Fruit fly (Drosophila melanogaster) whole organism, embryonic: ENCODE results near the gene CG5498.

Experiments
- BEAF-32 ChIP-seq: fragments of 200-800 bp; sonication (Bioruptor generic); optimal IDR thresholded peaks from 3 replicates; lab custom pipeline; 2017; ENCODE audit warnings: missing biosample characterization, missing genetic modification characterization, mild to moderate bottlenecking, moderate library complexity, missing genetic modification reagents
- BtbVII ChIP-seq: fragments of 200-800 bp; sonication (Bioruptor generic); optimal IDR thresholded peaks from 3 replicates; lab custom pipeline; 2017; ENCODE audit warnings: missing biosample characterization, mild to moderate bottlenecking, missing genetic modification characterization
- CG10274 ChIP-seq: fragments of 200-800 bp; sonication (Bioruptor generic); optimal IDR thresholded peaks from 3 replicates; lab custom pipeline; 2017; ENCODE audit warnings: missing biosample characterization, mild to moderate bottlenecking, missing genetic modification characterization
- CG14014 ChIP-seq: fragments of 200-800 bp; sonication (Bioruptor generic); IDR thresholded peaks from 2 replicates; pipeline ENCODE4 v1.3.6; 2022; ENCODE audit warnings: missing biosample characterization, missing genetic modification characterization
- CG14667 ChIP-seq: fragments of 200-800 bp; sonication (Bioruptor generic); IDR thresholded peaks from 2 replicates; pipeline ENCODE4 v1.3.6; 2022; ENCODE audit warnings: missing biosample characterization, missing genetic modification characterization
- CG1529 ChIP-seq: fragments of 200-800 bp; sonication (Bioruptor generic); optimal IDR thresholded peaks from 3 replicates; lab custom pipeline; 2018; ENCODE audit warnings: missing biosample characterization, missing genetic modification characterization
- CG1647 ChIP-seq: fragments of 200-800 bp; sonication (Bioruptor generic); optimal IDR thresholded peaks from 3 replicates; lab custom pipeline; 2016; ENCODE audit warnings: missing biosample characterization, missing genetic modification characterization
- CG16815 ChIP-seq: fragments of 200-800 bp; sonication (Bioruptor generic); optimal IDR thresholded peaks from 3 replicates; lab custom pipeline; 2017; ENCODE audit warnings: missing biosample characterization, mild to moderate bottlenecking, missing genetic modification characterization
- CG16863 ChIP-seq: fragments of 200-800 bp; sonication (Bioruptor generic); optimal IDR thresholded peaks from 3 replicates; lab custom pipeline; 2016; ENCODE audit warnings: missing biosample characterization, missing genetic modification characterization
- CG2712 ChIP-seq: fragments of 200-800 bp; optimal IDR thresholded peaks from 3 replicates; lab custom pipeline; 2019; ENCODE audit warnings: missing biosample characterization, mild to moderate bottlenecking, missing genetic modification characterization, moderate library complexity
- CG2889 ChIP-seq: fragments of 200-800 bp; sonication (Bioruptor generic); IDR thresholded peaks from 3 replicates; pipeline ENCODE4 v1.3.6; 2022; ENCODE audit warnings: missing biosample characterization, missing genetic modification characterization
- CG3065 ChIP-seq: fragments of 200-800 bp; sonication (Bioruptor generic); optimal IDR thresholded peaks from 2 replicates; lab custom pipeline; 2016; ENCODE audit warnings: missing biosample characterization, missing genetic modification characterization
- CG31224 ChIP-seq: fragments of 200-800 bp; sonication (Bioruptor generic); IDR thresholded peaks from 2 replicates; pipeline ENCODE4 v1.3.6; 2022; ENCODE audit warnings: missing biosample characterization, missing genetic modification characterization
- CG34376 ChIP-seq: fragments of 200-800 bp; sonication (Bioruptor generic); optimal IDR thresholded peaks from 2 replicates; lab custom pipeline; 2018; ENCODE audit warnings: missing biosample characterization, mild to moderate bottlenecking, missing genetic modification characterization
- CG7745 ChIP-seq: fragments of 200-800 bp; sonication (Bioruptor generic); optimal IDR thresholded peaks from 2 replicates; lab custom pipeline; 2018; ENCODE audit warnings: missing biosample characterization, mild to moderate bottlenecking, missing genetic modification characterization, moderate library complexity
- CG7839 ChIP-seq: fragments of 200-800 bp; sonication (Bioruptor generic); optimal IDR thresholded peaks from 3 replicates; lab custom pipeline; 2018; ENCODE audit warnings: missing biosample characterization, mild to moderate bottlenecking, missing genetic modification characterization, moderate library complexity
- CG8478 ChIP-seq: fragments of >200 bp; optimal IDR thresholded peaks from 2 replicates; lab custom pipeline; 2018
- CG9876 ChIP-seq: fragments of 200-800 bp; sonication (Bioruptor generic); optimal IDR thresholded peaks from 2 replicates; lab custom pipeline; 2016; ENCODE audit warnings: missing biosample characterization, missing genetic modification characterization
- Dfd ChIP-seq, 2 experiments: fragments of >200 bp; optimal IDR thresholded peaks; 2 replicates each; lab custom pipeline; 2017; ENCODE audit warnings: missing biosample characterization in 2 of 2, missing genetic modification characterization in 2 of 2
- Eip74EF ChIP-seq, 2 experiments: fragments of 200-800 bp in 1 of 2; fragments of >200 bp in 1 of 2; sonication (Bioruptor generic) in 1 of 2; optimal IDR thresholded peaks; 2 replicates each; lab custom pipeline; 2017 to 2019; ENCODE audit warnings: missing biosample characterization in 2 of 2, missing genetic modification characterization in 2 of 2, mild to moderate bottlenecking in 1 of 2, moderate library complexity in 1 of 2
- Hand ChIP-seq: fragments of 200-800 bp; sonication (Bioruptor generic); optimal IDR thresholded peaks from 2 replicates; lab custom pipeline; 2017; ENCODE audit warnings: mild to moderate bottlenecking, missing biosample characterization, missing genetic modification reagents, missing genetic modification characterization
- Hr51 ChIP-seq, 2 experiments: fragments of 200-800 bp; sonication (Bioruptor generic); optimal IDR thresholded peaks; 2 replicates in 1 of 2; 3 replicates in 1 of 2; lab custom pipeline; 2016 to 2018; ENCODE audit warnings: missing biosample characterization in 2 of 2, missing genetic modification characterization in 2 of 2, mild to moderate bottlenecking in 1 of 2, moderate library complexity in 1 of 2
- Hr78 ChIP-seq, 2 experiments: fragments of 200-800 bp in 1 of 2; fragments of >200 bp in 1 of 2; sonication (Bioruptor generic) in 1 of 2; optimal IDR thresholded peaks; 2 replicates each; lab custom pipeline; 2017 to 2019; ENCODE audit warnings: missing biosample characterization in 2 of 2, missing genetic modification characterization in 2 of 2, mild to moderate bottlenecking in 1 of 2, moderate library complexity in 1 of 2
- Jarid2 ChIP-seq: fragments of 200-800 bp; sonication (Bioruptor generic); optimal IDR thresholded peaks from 3 replicates; lab custom pipeline; 2017; ENCODE audit warnings: mild to moderate bottlenecking, missing biosample characterization, missing genetic modification reagents, missing genetic modification characterization
- Kr ChIP-seq: fragments of 200-800 bp; sonication (Bioruptor generic); optimal IDR thresholded peaks from 2 replicates; lab custom pipeline; 2017; ENCODE audit warnings: missing biosample characterization, mild to moderate bottlenecking, missing genetic modification characterization
- Pdp1 ChIP-seq, 2 experiments: fragments of 200-800 bp; sonication (Bioruptor generic); optimal IDR thresholded peaks; 3 replicates each; lab custom pipeline; 2016; ENCODE audit warnings: missing biosample characterization in 2 of 2, missing genetic modification characterization in 2 of 2, mild to moderate bottlenecking in 1 of 2, moderate library complexity in 1 of 2
- Xrp1 ChIP-seq: fragments of 200-800 bp; sonication (Bioruptor generic); IDR thresholded peaks from 2 replicates; pipeline ENCODE4 v1.3.6; 2022; ENCODE audit warnings: missing biosample characterization, missing genetic modification characterization
- chif ChIP-seq, 2 experiments: fragments of 200-800 bp; sonication (Bioruptor generic); optimal IDR thresholded peaks; 3 replicates each; lab custom pipeline; 2016; ENCODE audit warnings: missing biosample characterization in 2 of 2, missing genetic modification characterization in 2 of 2
- dati ChIP-seq: fragments of 200-800 bp; sonication (Bioruptor generic); IDR thresholded peaks from 2 replicates; pipeline ENCODE4 v1.3.6; 2022; ENCODE audit warnings: missing biosample characterization, missing genetic modification characterization
- eyg ChIP-seq: fragments of 200-800 bp; sonication (Bioruptor generic); optimal IDR thresholded peaks from 3 replicates; lab custom pipeline; 2016; ENCODE audit warnings: missing biosample characterization, missing genetic modification characterization
- fd96Cb ChIP-seq: fragments of 200-800 bp; sonication (Bioruptor generic); optimal IDR thresholded peaks from 2 replicates; lab custom pipeline; 2018; ENCODE audit warnings: missing biosample characterization, mild to moderate bottlenecking, missing genetic modification characterization, moderate library complexity
- fu2 ChIP-seq: fragments of 200-800 bp; sonication (Bioruptor generic); optimal IDR thresholded peaks from 2 replicates; lab custom pipeline; 2016; ENCODE audit warnings: missing biosample characterization, missing genetic modification characterization
- gcm ChIP-seq: fragments of 200-800 bp; sonication (Bioruptor generic); optimal IDR thresholded peaks from 2 replicates; lab custom pipeline; 2019; ENCODE audit warnings: missing biosample characterization, mild to moderate bottlenecking, missing genetic modification characterization, moderate library complexity
- gfzf ChIP-seq: fragments of 200-800 bp; sonication (Bioruptor generic); optimal IDR thresholded peaks from 2 replicates; lab custom pipeline; 2016; ENCODE audit warnings: missing biosample characterization, mild to moderate bottlenecking, missing genetic modification characterization, moderate library complexity
- gsb-n ChIP-seq: fragments of 200-800 bp; sonication (Bioruptor generic); optimal IDR thresholded peaks from 3 replicates; lab custom pipeline; 2018; ENCODE audit warnings: missing biosample characterization, mild to moderate bottlenecking, missing genetic modification characterization
- her ChIP-seq: fragments of 200-800 bp; sonication (Bioruptor generic); optimal IDR thresholded peaks from 2 replicates; lab custom pipeline; 2016; ENCODE audit warnings: missing biosample characterization, missing genetic modification characterization
- hkb ChIP-seq, 2 experiments: fragments of 200-800 bp in 1 of 2; fragments of >200 bp in 1 of 2; sonication (Bioruptor generic) in 1 of 2; IDR thresholded peaks in 1 of 2; optimal IDR thresholded peaks in 1 of 2; 2 replicates each; pipeline versions ENCODE4 v1.3.6 to Lab custom; 2017 to 2022; ENCODE audit warnings: missing biosample characterization in 1 of 2, missing genetic modification characterization in 1 of 2
- hth ChIP-seq: fragments of >200 bp; optimal IDR thresholded peaks from 2 replicates; lab custom pipeline; 2017; ENCODE audit warnings: inconsistent platforms
- inv ChIP-seq: fragments of 200-800 bp; sonication (Bioruptor generic); IDR thresholded peaks from 2 replicates; pipeline ENCODE4 v1.3.6; 2022; ENCODE audit warnings: missing biosample characterization, missing genetic modification characterization; ENCODE audit not compliant: partially characterized antibody
- lilli ChIP-seq: fragments of 200-800 bp; sonication (Bioruptor generic); optimal IDR thresholded peaks from 3 replicates; lab custom pipeline; 2016; ENCODE audit warnings: missing biosample characterization, missing genetic modification characterization
- p53 ChIP-seq: fragments of 200-800 bp; sonication (Bioruptor generic); optimal IDR thresholded peaks from 2 replicates; lab custom pipeline; 2016; ENCODE audit warnings: missing biosample characterization, missing genetic modification characterization
- pum ChIP-seq: fragments of 200-800 bp; sonication (Bioruptor generic); optimal IDR thresholded peaks from 2 replicates; lab custom pipeline; 2016; ENCODE audit warnings: missing biosample characterization, missing genetic modification characterization
- repo ChIP-seq: fragments of 200-800 bp; sonication (Bioruptor generic); optimal IDR thresholded peaks from 2 replicates; lab custom pipeline; 2016; ENCODE audit warnings: missing biosample characterization, missing genetic modification characterization
- slbo ChIP-seq: fragments of 200-800 bp; sonication (Bioruptor generic); IDR thresholded peaks from 2 replicates; pipeline ENCODE4 v1.3.6; 2022; ENCODE audit warnings: missing biosample characterization, missing genetic modification characterization
- sug ChIP-seq: fragments of 200-800 bp; optimal IDR thresholded peaks from 2 replicates; lab custom pipeline; 2019; ENCODE audit warnings: missing biosample characterization, mild to moderate bottlenecking, missing genetic modification characterization, moderate library complexity
- trh ChIP-seq: fragments of 200-800 bp; sonication (Bioruptor generic); optimal IDR thresholded peaks from 2 replicates; lab custom pipeline; 2016; ENCODE audit warnings: missing biosample characterization, missing genetic modification characterization
- tx ChIP-seq: fragments of 200-800 bp; sonication (Bioruptor generic); optimal IDR thresholded peaks from 2 replicates; lab custom pipeline; 2016; ENCODE audit warnings: missing biosample characterization, missing genetic modification characterization
- z ChIP-seq: fragments of 200-800 bp; sonication (Bioruptor generic); IDR thresholded peaks from 3 replicates; pipeline ENCODE4 v1.3.6; 2022; ENCODE audit warnings: missing biosample characterization, missing genetic modification characterization

Gene CG5498

DNA sequence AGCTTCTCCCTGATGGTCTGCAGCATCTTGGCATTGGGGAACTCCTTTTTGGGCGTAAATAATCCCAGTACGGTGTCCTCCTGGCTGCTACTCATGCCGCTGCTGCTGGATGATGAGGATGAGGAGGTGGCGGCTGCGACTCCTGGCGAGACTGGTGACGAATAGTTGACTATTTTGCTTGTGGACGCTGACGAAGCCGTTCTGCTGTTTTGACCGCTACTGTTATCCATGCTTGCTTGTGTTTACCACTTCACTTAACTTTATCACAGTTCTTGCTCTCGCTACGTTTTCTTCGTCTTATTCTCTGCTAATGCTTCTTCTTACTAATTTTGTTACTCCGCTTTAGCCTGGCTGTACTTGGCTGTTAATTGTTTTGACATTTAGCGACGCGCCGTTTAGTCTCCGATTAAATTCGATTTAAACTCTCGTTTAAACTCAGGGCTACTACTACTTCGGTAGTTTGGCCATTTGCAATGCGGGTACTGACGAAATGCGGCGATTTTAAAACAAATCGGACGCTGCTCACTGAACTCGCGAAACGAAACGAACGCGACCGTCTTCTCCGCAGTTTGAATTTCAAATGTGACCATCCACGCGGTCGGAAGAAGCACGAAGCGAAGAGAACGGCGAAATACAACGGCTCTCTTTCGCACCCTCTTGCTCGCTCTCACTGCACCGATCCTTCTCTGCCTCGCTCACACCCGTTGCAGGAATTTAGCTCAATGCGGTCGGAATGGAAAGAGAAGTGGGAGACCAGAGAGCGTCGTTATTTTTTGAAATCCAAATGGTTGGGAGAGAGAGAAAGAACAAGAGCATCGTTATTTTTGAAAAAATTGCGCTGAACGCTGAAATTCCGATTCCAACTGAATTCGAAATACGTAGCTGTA is 17.4 kb upstream of the CG5498 start, which contains the start of gene trbl (continued):
- peak; percentile 59 for TF ChIP-seq gfzf
- no peak for TF ChIP-seq eyg (GFP tag; lab: Kevin White, UChicago)
- TF ChIP-seq Xrp1 (GFP tag; lab: Robert Waterston, UW): no peak
- TF ChIP-seq gcm (GFP tag; lab: Kevin White, UChicago): peak; percentile 80
- TF ChIP-seq slbo: no peak
- no peak for TF ChIP-seq CG14667 (GFP tag; lab: Robert Waterston, UW)
- TF ChIP-seq trh: no peak
- peak; percentile 70 for TF ChIP-seq her (GFP tag; lab: Kevin White, UChicago)
- peak; percentile 5 for TF ChIP-seq BEAF-32
- TF ChIP-seq Pdp1 (GFP tag; optimal IDR thresholded peaks at IDR 0.05; lab: Kevin White, UChicago): no peak
- TF ChIP-seq pum (GFP tag; lab: Kevin White, UChicago): no peak
- no peak for TF ChIP-seq sug (tag; lab: Kevin White, UChicago)
- TF ChIP-seq BtbVII (GFP tag; lab: Kevin White, UChicago): peak; percentile 66
- no peak for TF ChIP-seq CG14014
- TF ChIP-seq Jarid2 (GFP tag; lab: Kevin White, UChicago): peak; percentile 80
- no peak for TF ChIP-seq CG3065
- peak; percentile 36 for TF ChIP-seq CG2712 (tag; lab: Kevin White, UChicago)
- TF ChIP-seq hth (lab: Kevin White, UChicago): no peak
- no peak for TF ChIP-seq CG1529
- no peak for TF ChIP-seq CG16863 (GFP tag; lab: Kevin White, UChicago)
- TF ChIP-seq Hr51 (GFP tag; optimal IDR thresholded peaks at IDR 0.05; lab: Kevin White, UChicago): peak in 1 of 2 experiments; percentile 25
- TF ChIP-seq lilli (GFP tag; lab: Kevin White, UChicago): peak; percentile 8
- peak in 1 of 2 experiments; percentile 67 for TF ChIP-seq Eip74EF (GFP tag; optimal IDR thresholded peaks at IDR 0.05; lab: Kevin White, UChicago)
- TF ChIP-seq z (GFP tag; lab: Robert Waterston, UW): peak; percentile 62; the same call in 1 of the 3 replicates
- peak; percentile 25 for TF ChIP-seq CG7839 (tag; lab: Kevin White, UChicago)
- peak; percentile 62 for TF ChIP-seq CG7745 (tag; lab: Kevin White, UChicago)
- TF ChIP-seq Hr78 (GFP tag; optimal IDR thresholded peaks at IDR 0.05; lab: Kevin White, UChicago): peak in 1 of 2 experiments; percentile 44
- TF ChIP-seq fu2 (GFP tag; lab: Kevin White, UChicago): no peak
- peak; percentile 49 for TF ChIP-seq CG8478 (lab: Kevin White, UChicago)
- no peak for TF ChIP-seq CG31224 (GFP tag; lab: Robert Waterston, UW)
- no peak for TF ChIP-seq Dfd (GFP tag; optimal IDR thresholded peaks at IDR 0.05; lab: Kevin White, UChicago)
- peak; percentile 68 for TF ChIP-seq CG34376 (GFP tag; lab: Kevin White, UChicago)
- no peak for TF ChIP-seq CG1647 (GFP tag; lab: Kevin White, UChicago)
- TF ChIP-seq CG9876 (GFP tag; lab: Kevin White, UChicago): no peak
- TF ChIP-seq dati (GFP tag; lab: Robert Waterston, UW): 0 out of 2 replicates have a peak, but pooled peaks have one; percentile 34
- TF ChIP-seq Kr (GFP tag; lab: Kevin White, UChicago): peak; percentile 13
- TF ChIP-seq fd96Cb: no peak
- no peak for TF ChIP-seq inv (GFP tag; lab: Robert Waterston, UW)
- TF ChIP-seq repo (GFP tag; lab: Kevin White, UChicago): no peak
- TF ChIP-seq CG10274 (GFP tag; lab: Kevin White, UChicago): no peak
- no peak for TF ChIP-seq CG2889 (GFP tag; lab: Robert Waterston, UW)
- no peak for TF ChIP-seq gsb-n (tag; lab: Kevin White, UChicago)
- TF ChIP-seq CG16815 (GFP tag; lab: Kevin White, UChicago): no peak
- TF ChIP-seq p53 (GFP tag; lab: Kevin White, UChicago): no peak
- TF ChIP-seq hkb (optimal IDR thresholded peaks at IDR 0.05; lab: Kevin White, UChicago): no peak
- TF ChIP-seq hkb (GFP tag; IDR thresholded peaks at IDR 0.05; lab: Robert Waterston, UW): peak; percentile 77
- TF ChIP-seq Hand: peak; percentile 15
- peak in 1 of 2 experiments; percentile 35 for TF ChIP-seq chif (GFP tag; optimal IDR thresholded peaks at IDR 0.05; lab: Kevin White, UChicago)
- TF ChIP-seq tx (GFP tag; lab: Kevin White, UChicago): no peak
